Fruit fly (Drosophila melanogaster): Measurements from ENCODE around the gene CG17147.
A peak's percentile ranks its signal among the peaks of the same experiment; 100 is the strongest.

CG17147 gene

DNA sequence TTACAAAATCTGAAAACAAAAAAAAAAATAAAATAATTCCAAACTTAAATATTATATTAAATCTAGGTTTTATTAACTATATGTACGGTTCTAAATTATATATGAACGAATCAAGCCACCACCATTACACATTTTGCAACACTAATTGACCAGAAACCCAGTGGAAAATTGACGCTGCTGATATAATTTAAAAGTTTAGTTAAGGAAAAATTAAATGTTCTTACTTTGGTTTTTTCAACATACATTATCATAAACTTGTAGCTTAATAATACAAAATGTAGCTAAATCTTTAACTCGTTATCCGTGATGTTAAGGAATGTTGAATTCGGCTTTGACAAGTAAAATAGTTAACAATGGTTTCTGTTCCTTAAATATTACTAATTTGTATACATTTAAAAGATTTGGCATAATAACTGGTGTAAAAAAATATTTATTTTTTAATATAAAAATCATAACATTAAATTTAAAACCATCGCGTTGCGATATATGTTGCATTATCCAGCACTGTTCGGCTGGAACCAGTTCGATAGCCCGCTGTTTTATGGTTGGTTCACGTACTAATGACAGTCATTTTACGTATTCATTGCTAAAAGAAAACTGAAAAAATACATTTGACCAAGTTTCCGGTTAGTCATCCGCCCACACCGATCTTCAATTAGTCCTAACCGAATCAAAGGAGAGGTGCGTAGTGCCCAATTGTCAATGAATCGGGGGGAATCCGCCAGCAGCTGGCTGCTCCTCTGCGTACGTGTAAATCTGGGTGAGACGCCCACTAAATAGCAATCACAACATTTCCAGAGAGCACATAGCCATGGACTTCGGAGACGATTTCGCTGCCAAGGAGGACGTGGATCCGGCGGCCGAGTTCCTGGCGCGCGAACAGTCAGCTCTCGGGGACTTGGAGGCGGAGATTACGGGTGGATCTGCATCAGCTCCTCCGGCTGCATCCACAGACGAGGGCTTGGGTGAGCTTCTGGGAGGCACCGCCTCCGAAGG lies 18.6 kb downstream of the CG17147 start (continued):
- TF ChIP-seq nerfin-2 (GFP tag; IDR thresholded peaks at IDR 0.05; ENCODE audit: partially characterized antibody) (peak; percentile 43), Dad (GFP tag; optimal IDR thresholded peaks at IDR 0.05) (no peak), CG14710 (tag; optimal IDR thresholded peaks at IDR 0.05) (peak; percentile 48), CG8388 (GFP tag; optimal IDR thresholded peaks at IDR 0.05) (peak; percentile 30), D19B (GFP tag; optimal IDR thresholded peaks at IDR 0.05) (peak; percentile 44), CG13624 (GFP tag; optimal IDR thresholded peaks at IDR 0.05) (no peak), fu2 (GFP tag; optimal IDR thresholded peaks at IDR 0.05) (no peak), fd3F (GFP tag; optimal IDR thresholded peaks at IDR 0.05) (peak; percentile 44), CG3407 (GFP tag; optimal IDR thresholded peaks at IDR 0.05) (no peak), lov (optimal IDR thresholded peaks at IDR 0.05) (no peak), lov (GFP tag; IDR thresholded peaks at IDR 0.05) (0 out of 3 replicates have a peak, but pooled peaks have one; percentile 42), MTF-1 (GFP tag; optimal IDR thresholded peaks at IDR 0.05; ENCODE audit: borderline replicate concordance) (no peak), CG12942 (GFP tag; optimal IDR thresholded peaks at IDR 0.05) (peak; percentile 13), CG43689 (GFP tag; IDR thresholded peaks at IDR 0.05) (0 out of 2 replicates have a peak, but pooled peaks have one; percentile 29), BtbVII (GFP tag; optimal IDR thresholded peaks at IDR 0.05) (peak; percentile 66), CG10959 (GFP tag; IDR thresholded peaks at IDR 0.05) (no peak), stwl (tag; optimal IDR thresholded peaks at IDR 0.05) (peak; percentile 7), Chrac-16 (GFP tag; optimal IDR thresholded peaks at IDR 0.05) (peak; percentile 53), HLH3B (GFP tag; IDR thresholded peaks at IDR 0.05) (peak; percentile 15; the same call in 1 of the 2 replicates), CG16815 (GFP tag; optimal IDR thresholded peaks at IDR 0.05) (peak; percentile 21), CG7745 (tag; optimal IDR thresholded peaks at IDR 0.05) (no peak), Camta (GFP tag; optimal IDR thresholded peaks at IDR 0.05) (no peak), CG16779 (GFP tag; IDR thresholded peaks at IDR 0.05) (no peak), CG13123 (GFP tag; optimal IDR thresholded peaks at IDR 0.05) (peak; percentile 4), CG30020 (tag; optimal IDR thresholded peaks at IDR 0.05) (peak; percentile 15), ab (GFP tag; optimal IDR thresholded peaks at IDR 0.05) (no peak), pb (GFP tag; optimal IDR thresholded peaks at IDR 0.05) (no peak), gcm (GFP tag; optimal IDR thresholded peaks at IDR 0.05) (peak; percentile 83), dati (GFP tag; IDR thresholded peaks at IDR 0.05) (no peak), CG12659 (GFP tag; optimal IDR thresholded peaks at IDR 0.05) (peak; percentile 72), chn (GFP tag; optimal IDR thresholded peaks at IDR 0.05) (no peak), Ravus (GFP tag; IDR thresholded peaks at IDR 0.05) (no peak), Gug (GFP tag; IDR thresholded peaks at IDR 0.05) (peak; percentile 42; the same call in 3 of the 4 replicates), hb (GFP tag; IDR thresholded peaks at IDR 0.05; ENCODE audit: partially characterized antibody) (0 out of 3 replicates have a peak, but pooled peaks have one; percentile 11), Dbx (GFP tag; IDR thresholded peaks at IDR 0.05) (peak; percentile 24; the same call in 2 of the 3 replicates), phol (tag; optimal IDR thresholded peaks at IDR 0.05) (peak; percentile 68), NC2β (GFP tag; optimal IDR thresholded peaks at IDR 0.05) (no peak), Neu2 (GFP tag; optimal IDR thresholded peaks at IDR 0.05; ENCODE audit: borderline replicate concordance) (peak; percentile 55), z (GFP tag; IDR thresholded peaks at IDR 0.05) (no peak), mirr (GFP tag; optimal IDR thresholded peaks at IDR 0.05) (no peak), CG15011 (GFP tag; optimal IDR thresholded peaks at IDR 0.05) (no peak), CG8089 (GFP tag; optimal IDR thresholded peaks at IDR 0.05) (no peak), tup (GFP tag; optimal IDR thresholded peaks at IDR 0.05) (no peak), zf30C (GFP tag; optimal IDR thresholded peaks at IDR 0.05) (no peak), Oli (tag; optimal IDR thresholded peaks at IDR 0.05) (peak; percentile 58), CG10274 (GFP tag; optimal IDR thresholded peaks at IDR 0.05) (no peak), Sry-β (GFP tag; optimal IDR thresholded peaks at IDR 0.05) (no peak), CG16813 (GFP tag; IDR thresholded peaks at IDR 0.05; ENCODE audit: partially characterized antibody) (peak; percentile 72)

Measured in whole organism, embryonic.